Worm (Caenorhabditis elegans) whole organism, L1 larva: ENCODE measurements around the gene abt-4.

Experiments
- C04F5.9 ChIP-seq: sonication (generic microtip); optimal IDR thresholded peaks from 2 replicates; lab custom pipeline; 2016; ENCODE audit warnings: missing genetic modification characterization, missing compliant biosample characterization
- C16A3.4 ChIP-seq: fragments of 150-350 bp; optimal IDR thresholded peaks from 2 replicates; lab custom pipeline; 2014; ENCODE audit warnings: missing biosample characterization, missing genetic modification characterization
- C34B4.2 ChIP-seq: sonication (generic microtip); optimal IDR thresholded peaks from 2 replicates; lab custom pipeline; 2017; ENCODE audit warnings: mild to moderate bottlenecking, missing genetic modification characterization, missing compliant biosample characterization
- F16B12.6 ChIP-seq: fragments of 150-350 bp; optimal IDR thresholded peaks from 2 replicates; lab custom pipeline; 2014; ENCODE audit warnings: missing biosample characterization, missing genetic modification characterization
- aha-1 ChIP-seq: fragments of 150-350 bp; optimal IDR thresholded peaks from 2 replicates; lab custom pipeline; 2014; ENCODE audit warnings: missing biosample characterization, missing genetic modification characterization
- alr-1 ChIP-seq: fragments of 200-800 bp; sonication (Bioruptor generic); optimal IDR thresholded peaks from 2 replicates; lab custom pipeline; 2018; ENCODE audit warnings: borderline replicate concordance, mild to moderate bottlenecking, missing genetic modification characterization, missing compliant biosample characterization
- ama-1 ChIP-seq: fragments of 150-350 bp; optimal IDR thresholded peaks from 2 replicates; lab custom pipeline; 2014
- blmp-1 ChIP-seq: fragments of 150-350 bp; optimal IDR thresholded peaks from 2 replicates; lab custom pipeline; 2014; ENCODE audit warnings: missing biosample characterization, missing genetic modification characterization
- ceh-63 ChIP-seq: fragments of 200-800 bp; sonication (Bioruptor generic); optimal IDR thresholded peaks from 2 replicates; lab custom pipeline; 2018; ENCODE audit warnings: mild to moderate bottlenecking, missing genetic modification characterization, missing compliant biosample characterization
- efl-1 ChIP-seq, 4 experiments: fragments of 150-350 bp; optimal IDR thresholded peaks in 3 of 4; peaks in 1 of 4; 1 replicate in 1 of 4; 2 replicates in 3 of 4; lab custom pipeline; 2014; ENCODE audit warnings: missing biosample characterization in 2 of 4, missing genetic modification characterization in 2 of 4, missing genetic modification reagents in 2 of 4
- efl-3 ChIP-seq: fragments of 200-800 bp; sonication (Bioruptor generic); optimal IDR thresholded peaks from 2 replicates; lab custom pipeline; 2018; ENCODE audit warnings: mild to moderate bottlenecking, missing genetic modification characterization, missing compliant biosample characterization
- egl-27 ChIP-seq, 2 experiments: fragments of 150-350 bp in 1 of 2; sonication (generic microtip); optimal IDR thresholded peaks; 3 replicates each; lab custom pipeline; 2017 to 2018; ENCODE audit warnings: missing biosample characterization in 2 of 2, missing genetic modification characterization in 2 of 2, missing genetic modification reagents in 2 of 2
- ets-5 ChIP-seq: fragments of 200-800 bp; sonication (Bioruptor generic); IDR thresholded peaks from 2 replicates; pipeline ENCODE4 v1.3.6; 2022; ENCODE audit warnings: missing genetic modification characterization, missing compliant biosample characterization
- fkh-10 ChIP-seq: sonication (generic microtip); optimal IDR thresholded peaks from 2 replicates; lab custom pipeline; 2017; ENCODE audit warnings: missing biosample characterization, missing genetic modification reagents, missing genetic modification characterization
- fos-1 ChIP-seq: fragments of 150-350 bp; optimal IDR thresholded peaks from 2 replicates; lab custom pipeline; 2014; ENCODE audit warnings: missing biosample characterization, missing genetic modification characterization
- grh-1 ChIP-seq: fragments of 200-800 bp; sonication (Bioruptor generic); IDR thresholded peaks from 2 replicates; pipeline ENCODE4 v1.3.6; 2022; ENCODE audit warnings: missing genetic modification reagents, missing genetic modification characterization, missing compliant biosample characterization
- hpl-2 ChIP-seq: fragments of 150-350 bp; optimal IDR thresholded peaks from 2 replicates; lab custom pipeline; 2014; ENCODE audit warnings: missing biosample characterization, missing genetic modification reagents, missing genetic modification characterization
- lin-13 ChIP-seq: fragments of 150-350 bp; optimal IDR thresholded peaks from 2 replicates; lab custom pipeline; 2014; ENCODE audit warnings: missing biosample characterization, missing genetic modification reagents, missing genetic modification characterization
- lin-14 ChIP-seq: fragments of 200-800 bp; sonication (Bioruptor generic); optimal IDR thresholded peaks from 2 replicates; lab custom pipeline; 2018; ENCODE audit warnings: mild to moderate bottlenecking, missing genetic modification characterization, moderate library complexity, missing compliant biosample characterization
- lin-15B ChIP-seq: fragments of 150-350 bp; sonication (generic microtip); optimal IDR thresholded peaks from 3 replicates; lab custom pipeline; 2014; ENCODE audit warnings: missing biosample characterization, missing genetic modification characterization
- lin-35 ChIP-seq, 2 experiments: fragments of 150-350 bp; optimal IDR thresholded peaks; 2 replicates each; lab custom pipeline; 2014; ENCODE audit warnings: missing biosample characterization in 2 of 2, missing genetic modification characterization in 2 of 2, missing genetic modification reagents in 2 of 2
- lin-39 ChIP-seq: fragments of 150-350 bp; optimal IDR thresholded peaks from 2 replicates; lab custom pipeline; 2014; ENCODE audit warnings: missing biosample characterization, missing genetic modification reagents, missing genetic modification characterization
- mdl-1 ChIP-seq, 2 experiments: fragments of 150-350 bp; optimal IDR thresholded peaks; 2 replicates each; lab custom pipeline; 2014 to 2017; ENCODE audit warnings: missing biosample characterization in 2 of 2, missing genetic modification characterization in 2 of 2, inconsistent platforms in 1 of 2
- mef-2 ChIP-seq: fragments of 150-350 bp; optimal IDR thresholded peaks from 2 replicates; lab custom pipeline; 2014; ENCODE audit warnings: missing biosample characterization, missing genetic modification characterization
- mep-1 ChIP-seq: fragments of 150-350 bp; optimal IDR thresholded peaks from 2 replicates; lab custom pipeline; 2014; ENCODE audit warnings: missing biosample characterization, missing genetic modification characterization
- nhr-19 ChIP-seq: fragments of 200-800 bp; sonication (Bioruptor generic); conservative IDR thresholded peaks from 2 replicates; pipeline ENCODE4 v1.3.6; 2022; ENCODE audit warnings: missing genetic modification characterization, missing compliant biosample characterization
- nhr-20 ChIP-seq: sonication (generic microtip); optimal IDR thresholded peaks from 2 replicates; lab custom pipeline; 2016; ENCODE audit warnings: mild to moderate bottlenecking, missing genetic modification characterization, missing compliant biosample characterization
- nhr-76 ChIP-seq: sonication (generic microtip); optimal IDR thresholded peaks from 2 replicates; lab custom pipeline; 2017; ENCODE audit warnings: missing biosample characterization, missing genetic modification characterization
- nhr-84 ChIP-seq: sonication (generic microtip); optimal IDR thresholded peaks from 2 replicates; lab custom pipeline; 2017; ENCODE audit warnings: missing biosample characterization, missing genetic modification characterization
- nhr-85 ChIP-seq: sonication (generic microtip); peaks from one replicate; lab custom pipeline; 2016; ENCODE audit warnings: missing genetic modification characterization, inconsistent platforms, missing compliant biosample characterization
- skn-1 ChIP-seq: fragments of 150-350 bp; optimal IDR thresholded peaks from 2 replicates; lab custom pipeline; 2014; ENCODE audit warnings: missing biosample characterization, missing genetic modification characterization
- snu-23 ChIP-seq: sonication (generic microtip); optimal IDR thresholded peaks from 2 replicates; lab custom pipeline; 2016; ENCODE audit warnings: missing genetic modification characterization, missing compliant biosample characterization
- tbx-2 ChIP-seq: sonication (generic microtip); optimal IDR thresholded peaks from 2 replicates; lab custom pipeline; 2016; ENCODE audit warnings: missing genetic modification characterization, missing compliant biosample characterization
- tlp-1 ChIP-seq: fragments of 150-350 bp; optimal IDR thresholded peaks from 2 replicates; lab custom pipeline; 2014; ENCODE audit warnings: missing biosample characterization, missing genetic modification characterization
- unc-130 ChIP-seq: fragments of 150-350 bp; optimal IDR thresholded peaks from 2 replicates; lab custom pipeline; 2017; ENCODE audit warnings: missing biosample characterization, missing genetic modification characterization, inconsistent platforms
- unc-98 ChIP-seq: fragments of 200-800 bp; sonication (Bioruptor generic); IDR thresholded peaks from 2 replicates; pipeline ENCODE4 v1.3.6; 2022; ENCODE audit warnings: missing genetic modification characterization, missing compliant biosample characterization
- xbp-1 ChIP-seq: sonication (generic microtip); optimal IDR thresholded peaks from 2 replicates; lab custom pipeline; 2016; ENCODE audit warnings: missing genetic modification characterization, missing compliant biosample characterization

abt-4 gene

DNA sequence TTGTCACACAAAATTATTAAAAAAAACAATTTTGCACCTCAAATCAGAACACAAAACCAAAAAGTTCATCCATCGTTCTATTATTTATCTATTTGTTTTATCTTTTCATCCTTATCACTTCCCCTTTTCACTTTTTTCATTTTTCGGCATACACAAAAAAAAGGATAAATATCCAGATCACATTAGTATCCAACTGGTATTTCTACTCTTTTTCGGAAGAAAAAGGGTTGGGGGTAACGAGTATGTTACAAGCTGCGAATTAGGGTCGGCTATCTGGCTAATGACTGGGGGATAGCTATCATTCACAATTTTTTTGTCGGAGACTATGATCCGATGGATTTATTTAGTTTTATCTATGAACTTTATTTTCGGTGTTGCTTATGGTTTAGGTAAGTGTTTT is 39.5 kb upstream of the abt-4 start, which contains the start of gene mltn-7:
Gene mltn-7, plus strand, starts transcription at position 301 of the 400 bp plus-strand sequence.
- TF ChIP-seq blmp-1, result peak; percentile 15
- TF ChIP-seq alr-1, result no peak
- TF ChIP-seq, all 84 proteins: peak for 1

DNA sequence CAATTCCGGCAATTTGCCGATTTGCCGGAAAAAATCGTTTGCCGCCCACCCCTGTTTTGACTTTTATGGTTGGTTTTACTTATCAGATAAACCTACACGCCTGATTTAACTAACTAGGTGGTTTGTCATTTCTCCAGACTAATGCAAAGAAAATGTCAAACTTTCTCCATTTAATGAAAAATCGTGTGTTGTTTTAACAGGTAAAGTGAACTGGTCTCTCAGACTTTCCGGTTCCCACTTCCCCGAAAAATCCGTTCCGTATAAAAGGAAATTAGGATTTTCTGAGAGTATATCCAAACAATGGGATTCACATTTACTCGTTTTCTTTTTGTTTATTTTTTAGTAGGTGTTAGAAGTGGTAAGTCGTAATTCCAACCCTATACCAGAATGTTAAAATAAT is 34.1 kb upstream of the abt-4 start, which contains the start of gene mltn-6:
Gene mltn-6, plus strand, starts transcription at position 301 of the 400 bp plus-strand sequence.
- TF ChIP-seq tbx-2 (tag; lab: Kevin White, UChicago) (no peak), lin-13 (GFP tag; lab: Kevin White, UChicago) (no peak), tlp-1 (tag; lab: Kevin White, UChicago) (no peak), nhr-19 (GFP tag; lab: Robert Waterston, UW) (no peak), xbp-1 (tag; lab: Kevin White, UChicago) (no peak), C16A3.4 (tag; lab: Kevin White, UChicago) (no peak), efl-1 (optimal IDR thresholded peaks at IDR 0.05; lab: Kevin White, UChicago) (no peak), efl-1 (GFP tag; optimal IDR thresholded peaks at IDR 0.05 in 1 of 2; lab: Kevin White, UChicago) (no peak), ets-5 (GFP tag; lab: Robert Waterston, UW) (no peak)
- TF ChIP-seq, all 84 proteins: peak for 0

DNA sequence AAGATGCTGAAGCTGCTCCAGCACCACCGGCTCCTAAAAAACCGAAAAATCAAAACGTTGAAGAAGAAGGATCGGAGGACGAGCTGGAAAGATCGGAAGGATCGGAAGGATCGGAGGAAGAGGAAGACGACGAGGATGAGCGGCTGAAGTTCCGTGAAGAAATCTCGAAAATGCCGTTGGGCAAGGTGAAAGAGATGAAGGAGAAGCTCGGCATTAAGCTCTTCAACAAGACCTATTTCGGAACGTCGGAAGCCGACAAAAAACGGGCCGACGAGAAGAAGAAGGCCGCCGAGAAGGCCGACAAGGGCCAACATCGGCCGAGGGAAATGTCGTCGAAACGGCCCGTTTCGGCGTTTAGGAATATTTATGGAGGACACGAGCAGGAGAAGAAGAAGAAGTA is 30.8 kb upstream of the abt-4 start:
- TF ChIP-seq egl-27 (tag; optimal IDR thresholded peaks at IDR 0.05; lab: Kevin White, UChicago), result no peak
- TF ChIP-seq efl-1 (optimal IDR thresholded peaks at IDR 0.05; lab: Kevin White, UChicago), result no peak
- TF ChIP-seq efl-1 (GFP tag; optimal IDR thresholded peaks at IDR 0.05 in 1 of 2; lab: Kevin White, UChicago), result peak in 1 of 2 experiments; percentile 80
- TF ChIP-seq lin-14, result no peak
- TF ChIP-seq hpl-2 (GFP tag; lab: Kevin White, UChicago), result no peak

DNA sequence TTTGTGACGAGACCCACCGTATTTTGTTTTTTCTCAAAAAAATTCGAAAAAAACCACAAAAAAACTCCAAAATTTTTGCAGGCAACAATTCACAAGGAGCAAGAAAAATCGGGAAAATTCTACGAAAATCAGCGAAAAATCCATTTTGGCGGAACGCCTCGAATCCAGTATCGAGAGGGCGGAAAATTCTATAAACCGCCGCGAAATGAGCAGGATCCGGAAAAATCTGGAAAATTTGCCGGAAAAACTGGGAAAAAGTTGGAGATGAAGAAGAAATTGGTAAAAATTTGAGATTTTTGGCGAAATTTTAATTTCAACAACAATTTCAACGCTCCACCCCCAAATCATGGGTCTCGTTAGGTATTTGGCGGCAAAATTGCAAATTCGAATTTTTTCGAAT is 29.5 kb upstream of the abt-4 start:
- no peak for TF ChIP-seq nhr-76
- no peak for TF ChIP-seq efl-1 (optimal IDR thresholded peaks at IDR 0.05; lab: Kevin White, UChicago)
- peak in 1 of 2 experiments; percentile 52 for TF ChIP-seq efl-1 (GFP tag; optimal IDR thresholded peaks at IDR 0.05 in 1 of 2; lab: Kevin White, UChicago)

DNA sequence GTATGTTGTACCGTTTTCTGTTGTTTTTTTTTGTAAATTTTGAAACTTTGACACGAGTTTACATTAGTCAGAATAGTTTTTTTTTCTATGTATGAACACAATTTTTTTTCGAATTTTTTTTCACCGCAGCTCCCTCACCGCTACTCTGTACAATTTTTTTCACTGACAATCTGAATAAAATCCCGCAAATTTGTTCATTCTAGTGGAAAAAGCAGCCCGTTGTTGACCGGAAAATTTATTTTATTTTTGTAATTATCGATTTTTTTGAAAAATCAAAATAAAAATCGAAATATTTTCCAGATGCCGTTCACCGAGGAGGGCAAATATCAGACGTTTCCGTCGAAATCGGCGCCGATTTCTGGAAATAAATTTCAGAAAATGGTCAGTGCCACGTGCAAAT is 28.9 kb upstream of the abt-4 start, which contains the start of gene T22H9.1:
Gene T22H9.1, plus strand, starts transcription at position 301 of the 400 bp plus-strand sequence.
- TF ChIP-seq nhr-85 (no peak), mef-2 (no peak), grh-1 (no peak), blmp-1 (no peak), skn-1 (tag; lab: Kevin White, UChicago) (no peak), nhr-76 (no peak), nhr-19 (GFP tag; lab: Robert Waterston, UW) (no peak), tlp-1 (tag; lab: Kevin White, UChicago) (no peak), C34B4.2 (tag; lab: Kevin White, UChicago) (no peak), mep-1 (tag; lab: Kevin White, UChicago) (no peak), lin-35 (GFP tag; optimal IDR thresholded peaks at IDR 0.05; lab: Kevin White, UChicago) (no peak), nhr-84 (tag; lab: Kevin White, UChicago) (no peak), fos-1 (no peak), unc-130 (tag; lab: Kevin White, UChicago) (no peak), lin-15B (tag; lab: Kevin White, UChicago) (no peak), fkh-10 (GFP tag; lab: Kevin White, UChicago) (no peak), ama-1 (no peak), C16A3.4 (tag; lab: Kevin White, UChicago) (no peak)

DNA sequence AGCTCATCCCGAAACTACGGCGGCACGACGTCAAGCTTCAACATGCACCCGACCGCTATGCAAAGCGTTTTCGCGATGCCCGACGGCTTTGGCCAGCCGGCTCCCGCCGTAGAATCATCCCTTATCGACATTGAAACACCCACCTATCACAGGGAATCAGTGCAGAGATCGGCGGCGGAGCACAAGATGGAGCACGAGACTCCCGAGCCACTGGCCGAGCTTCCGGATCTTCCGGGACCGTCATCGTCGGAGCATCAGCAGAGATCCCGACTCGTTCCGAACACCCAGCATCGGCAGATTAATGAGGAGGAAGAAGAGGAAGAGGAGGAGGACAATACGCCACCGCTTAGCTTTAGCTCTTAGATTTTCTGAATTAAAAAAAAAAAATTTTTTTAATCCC is 27.9 kb upstream of the abt-4 start:
- TF ChIP-seq efl-3 (GFP tag; lab: Kevin White, UChicago) (no peak), aha-1 (tag; lab: Kevin White, UChicago) (no peak), nhr-20 (tag; lab: Kevin White, UChicago) (no peak), ama-1 (no peak), mdl-1 (tag; optimal IDR thresholded peaks at IDR 0.05; lab: Kevin White, UChicago) (no peak), C04F5.9 (no peak), unc-98 (GFP tag; lab: Robert Waterston, UW) (no peak), F16B12.6 (tag; lab: Kevin White, UChicago) (no peak), ceh-63 (GFP tag; lab: Kevin White, UChicago) (no peak), lin-39 (tag; lab: Kevin White, UChicago) (no peak), snu-23 (no peak)
